Worm (Caenorhabditis elegans) whole organism, late embryonic: ENCODE data around the gene gmeb-1.

Experiments
- ceh-48 ChIP-seq: sonication (generic microtip); optimal IDR thresholded peaks from 2 replicates; lab custom pipeline; 2016; ENCODE audit warnings: missing genetic modification characterization, inconsistent platforms, missing compliant biosample characterization
- dve-1 ChIP-seq: sonication (generic microtip); optimal IDR thresholded peaks from 2 replicates; lab custom pipeline; 2017; ENCODE audit warnings: antibody characterized with exemption, mild to moderate bottlenecking, missing genetic modification characterization, missing compliant biosample characterization
- nhr-11 ChIP-seq: fragments of 150-350 bp; optimal IDR thresholded peaks from 2 replicates; lab custom pipeline; 2014; ENCODE audit warnings: missing biosample characterization, missing genetic modification characterization
- pha-2 ChIP-seq: sonication (generic microtip); optimal IDR thresholded peaks from 2 replicates; lab custom pipeline; 2017; ENCODE audit warnings: mild to moderate bottlenecking, missing genetic modification characterization, missing compliant biosample characterization
- unc-86 ChIP-seq: sonication (generic microtip); optimal IDR thresholded peaks from 2 replicates; lab custom pipeline; 2016; ENCODE audit warnings: missing genetic modification characterization, missing compliant biosample characterization

DNA sequence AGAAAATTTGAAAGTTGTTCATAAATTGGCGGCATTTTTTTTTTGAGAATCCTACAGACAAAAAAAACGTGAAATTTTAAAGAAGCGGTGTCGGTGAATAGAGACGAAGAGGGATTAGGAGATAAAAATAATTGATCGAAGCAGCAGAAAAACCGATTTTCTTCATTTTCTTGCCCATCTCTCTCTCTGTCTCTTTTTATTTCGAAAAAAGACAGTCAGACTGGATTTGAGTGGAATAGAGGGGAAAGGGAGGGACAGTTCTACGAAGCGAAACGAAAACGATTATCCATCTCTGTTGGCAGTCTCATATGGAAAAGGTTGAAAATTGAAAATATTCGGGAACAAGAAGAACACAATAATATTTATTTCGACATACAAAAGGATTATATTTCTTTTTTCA, 10.2 kb downstream of the gmeb-1 start:
- TF ChIP-seq unc-86 (no peak), ceh-48 (no peak), dve-1 (tag; lab: Kevin White, UChicago) (no peak), pha-2 (tag; lab: Kevin White, UChicago) (no peak), nhr-11 (no peak)
